Fruit fly (Drosophila melanogaster) Kc167 (cell line): ENCODE data around the gene Ran-like.

Experiments
- Myc ChIP-seq: fragments of >200 bp; optimal IDR thresholded peaks from 2 replicates; lab custom pipeline; 2017; ENCODE audit warnings: missing external identifiers
- Sin3A ChIP-seq: fragments of >200 bp; optimal IDR thresholded peaks from 2 replicates; lab custom pipeline; 2018; ENCODE audit warnings: missing external identifiers
- h ChIP-seq: fragments of >200 bp; optimal IDR thresholded peaks from 3 replicates; lab custom pipeline; 2018; ENCODE audit warnings: missing external identifiers
- insv ChIP-seq: fragments of >200 bp; optimal IDR thresholded peaks from 3 replicates; lab custom pipeline; 2018; ENCODE audit warnings: missing external identifiers
- psq ChIP-seq: fragments of >200 bp; optimal IDR thresholded peaks from 2 replicates; lab custom pipeline; 2017; ENCODE audit warnings: missing external identifiers
- ttk ChIP-seq: sonication (Bioruptor generic); optimal IDR thresholded peaks from 2 replicates; lab custom pipeline; 2017; ENCODE audit warnings: missing external identifiers

Ran-like gene

DNA sequence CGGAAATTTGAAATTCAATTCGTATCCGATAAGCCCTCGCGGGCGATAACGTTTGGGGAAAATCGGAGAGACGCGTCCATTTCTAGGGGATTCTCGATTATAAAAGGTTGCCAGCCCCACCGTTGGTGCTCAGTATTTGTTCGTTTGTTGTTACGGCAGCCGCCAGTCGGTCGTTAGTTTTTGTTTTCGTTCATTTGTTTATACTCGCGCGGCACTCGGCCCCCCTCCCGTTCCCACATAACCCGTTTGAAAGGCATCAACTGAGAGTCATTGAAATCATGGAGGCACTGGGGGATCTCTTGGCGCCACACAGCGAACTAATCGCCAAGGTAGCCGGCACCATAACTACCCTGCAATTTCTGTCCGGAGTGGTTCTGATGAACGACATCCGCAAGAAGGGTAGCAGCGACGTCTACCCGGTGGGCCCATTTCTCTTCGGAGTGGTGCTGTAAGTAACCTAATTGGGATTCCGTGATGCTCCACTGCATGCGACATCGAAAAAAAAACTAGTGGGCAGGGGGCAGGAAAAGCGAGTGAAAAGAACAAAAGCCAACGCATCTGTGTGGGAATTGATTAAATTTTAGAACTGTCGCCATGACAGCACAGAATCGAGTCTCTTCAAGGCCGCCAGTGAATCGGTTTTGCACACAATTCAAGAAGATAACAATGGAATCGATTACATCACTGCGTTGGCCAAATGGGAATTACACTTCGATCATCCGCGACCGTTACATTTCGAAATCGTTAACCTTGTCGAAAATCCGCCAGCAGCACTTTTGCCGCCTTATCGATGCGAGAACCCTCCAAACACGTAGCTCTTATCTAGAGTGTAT lies 15.8 kb upstream of the Ran-like start, which contains the start of gene CG7272:
Gene CG7272 (plus strand): TSS at position 126 of the 833 bp plus-strand sequence.
- TF ChIP-seq insv (no peak), h (lab: Kevin White, UChicago) (no peak), ttk (lab: Kevin White, UChicago) (no peak), Sin3A (lab: Kevin White, UChicago) (no peak), Myc (lab: Kevin White, UChicago) (no peak), psq (lab: Kevin White, UChicago) (no peak)

DNA sequence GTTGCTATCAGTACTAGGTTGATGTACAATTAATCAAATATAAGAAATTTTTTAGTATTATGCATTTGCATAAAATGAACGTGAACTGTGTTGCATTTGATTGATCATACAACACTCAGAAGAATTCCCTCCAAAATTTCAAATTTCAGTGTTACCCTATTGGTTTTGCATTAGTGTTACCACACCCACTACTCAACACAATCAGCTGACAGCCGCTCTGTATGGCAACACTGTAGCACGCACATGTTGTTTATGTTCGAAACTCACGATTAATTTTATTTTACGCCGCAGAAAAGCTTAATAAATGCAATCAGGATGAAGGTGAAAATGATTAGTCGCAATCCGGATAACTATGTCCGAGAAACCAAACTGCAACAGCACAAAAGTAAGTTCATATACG lies 13.5 kb upstream of the Ran-like start, which contains the start of gene CG7275:
Gene CG7275 (plus strand): TSS at position 215 of the 400 bp plus-strand sequence.
- TF ChIP-seq psq (lab: Kevin White, UChicago) (no peak), ttk (lab: Kevin White, UChicago) (no peak), h (lab: Kevin White, UChicago) (no peak), Sin3A (lab: Kevin White, UChicago) (no peak), Myc (lab: Kevin White, UChicago) (no peak), insv (no peak)

DNA sequence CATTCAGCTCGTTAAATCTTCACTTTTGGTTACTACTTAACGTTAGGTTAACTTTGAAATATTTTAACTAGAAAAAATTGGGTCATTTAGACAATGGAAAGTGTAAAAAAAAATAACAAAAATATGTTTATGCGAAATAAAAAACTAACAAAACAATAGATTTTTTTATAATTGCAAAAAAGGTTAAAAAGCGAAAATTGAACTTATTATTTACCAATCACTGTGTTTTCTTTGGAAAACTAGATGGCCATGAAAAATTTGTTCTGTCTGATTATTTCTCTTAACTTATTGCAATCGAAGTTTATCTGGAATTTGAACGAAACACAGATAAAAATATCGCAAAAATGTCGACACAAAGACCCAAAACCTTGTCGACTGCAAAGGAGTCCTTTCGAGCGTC lies 12.7 kb upstream of the Ran-like start, which contains the start of gene CG7276:
Gene CG7276 (plus strand): TSS at position 301 of the 400 bp plus-strand sequence.
- TF ChIP-seq Sin3A (lab: Kevin White, UChicago): no peak
- no peak for TF ChIP-seq insv
- TF ChIP-seq Myc (lab: Kevin White, UChicago): no peak
- TF ChIP-seq ttk (lab: Kevin White, UChicago): no peak
- TF ChIP-seq psq (lab: Kevin White, UChicago): no peak
- no peak for TF ChIP-seq h (lab: Kevin White, UChicago)

DNA sequence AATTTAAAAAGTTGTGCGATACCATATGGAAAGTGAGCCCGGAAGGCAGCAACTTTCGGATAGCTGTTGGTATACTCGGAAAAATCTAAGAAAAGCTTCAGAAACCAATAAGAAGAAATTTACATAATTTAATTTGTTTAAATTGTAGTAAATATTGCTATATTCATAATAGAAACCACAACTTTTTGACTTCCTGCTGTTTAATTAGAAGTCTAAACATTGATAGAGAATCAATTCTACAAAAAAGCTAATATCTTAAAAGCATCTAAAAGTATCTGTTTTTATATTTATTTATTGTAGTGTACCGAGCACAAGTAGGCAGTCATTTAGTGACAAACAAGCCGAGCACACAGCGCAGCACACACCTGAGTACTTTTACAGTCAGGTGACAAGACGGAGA lies 11.1 kb upstream of the Ran-like start, which contains the start of gene CG13455:
Gene CG13455 (plus strand): TSS at position 301 of the 400 bp plus-strand sequence.
- TF ChIP-seq Myc (lab: Kevin White, UChicago) (no peak), psq (lab: Kevin White, UChicago) (no peak), ttk (lab: Kevin White, UChicago) (no peak), insv (no peak), Sin3A (lab: Kevin White, UChicago) (no peak), h (lab: Kevin White, UChicago) (no peak)

DNA sequence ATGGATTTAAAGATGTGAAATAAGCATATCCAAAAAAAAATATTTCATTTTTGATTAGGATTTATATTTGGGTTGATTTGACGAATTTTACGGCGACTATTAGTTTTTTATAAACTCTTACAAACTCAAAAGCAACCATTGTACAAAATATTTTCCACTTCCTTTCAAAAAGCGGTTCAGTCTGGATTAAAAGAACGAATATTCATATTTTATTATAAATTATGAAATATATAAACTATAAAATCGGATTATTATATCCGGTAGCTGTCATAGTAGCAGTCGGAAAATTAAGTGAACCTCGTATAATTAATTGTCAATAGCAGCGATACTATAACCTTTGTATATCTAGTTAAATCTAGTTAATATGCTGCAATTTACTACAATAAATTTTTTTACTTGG lies 10.2 kb upstream of the Ran-like start, which contains the start of gene CG12355:
Gene CG12355 (minus strand): TSS at position 101 of the 400 bp plus-strand sequence.
- TF ChIP-seq h (lab: Kevin White, UChicago) (no peak), Myc (lab: Kevin White, UChicago) (no peak), ttk (lab: Kevin White, UChicago) (no peak), insv (no peak), Sin3A (lab: Kevin White, UChicago) (no peak), psq (lab: Kevin White, UChicago) (no peak)

DNA sequence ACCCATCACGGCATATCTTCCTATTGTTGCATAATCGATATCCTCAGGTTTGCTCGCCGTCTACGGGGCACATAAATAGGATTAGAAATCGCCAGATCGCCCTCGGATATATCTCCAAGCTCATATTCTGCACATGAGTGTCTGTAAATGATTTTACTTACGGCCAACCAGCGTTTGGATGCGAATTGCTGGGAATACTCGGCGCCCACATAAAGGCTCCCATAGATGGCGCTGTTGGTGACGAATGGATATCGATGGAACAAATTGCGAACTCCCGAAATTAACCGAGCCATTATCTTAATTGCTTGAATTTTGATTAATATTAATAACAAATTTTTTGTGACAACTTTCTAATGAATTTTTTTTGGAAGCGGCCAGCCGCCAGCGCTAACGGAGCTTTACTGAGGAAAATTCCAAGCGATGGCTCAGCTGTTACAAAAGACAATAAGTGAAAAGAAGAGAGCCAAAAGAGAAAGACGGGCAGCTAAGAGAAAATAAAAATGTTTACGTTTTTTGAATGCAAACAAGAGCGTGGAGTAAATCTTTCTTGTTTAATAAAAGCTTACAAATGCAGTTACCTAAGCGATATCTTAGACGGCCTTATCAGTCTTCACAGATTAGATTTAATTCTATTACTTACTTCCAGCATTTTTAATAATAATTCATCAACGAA lies 9.5 kb upstream of the Ran-like start:
- TF ChIP-seq psq (lab: Kevin White, UChicago) (no peak), Sin3A (lab: Kevin White, UChicago) (no peak), h (lab: Kevin White, UChicago) (no peak), insv (no peak), ttk (lab: Kevin White, UChicago) (no peak), Myc (lab: Kevin White, UChicago) (no peak)

DNA sequence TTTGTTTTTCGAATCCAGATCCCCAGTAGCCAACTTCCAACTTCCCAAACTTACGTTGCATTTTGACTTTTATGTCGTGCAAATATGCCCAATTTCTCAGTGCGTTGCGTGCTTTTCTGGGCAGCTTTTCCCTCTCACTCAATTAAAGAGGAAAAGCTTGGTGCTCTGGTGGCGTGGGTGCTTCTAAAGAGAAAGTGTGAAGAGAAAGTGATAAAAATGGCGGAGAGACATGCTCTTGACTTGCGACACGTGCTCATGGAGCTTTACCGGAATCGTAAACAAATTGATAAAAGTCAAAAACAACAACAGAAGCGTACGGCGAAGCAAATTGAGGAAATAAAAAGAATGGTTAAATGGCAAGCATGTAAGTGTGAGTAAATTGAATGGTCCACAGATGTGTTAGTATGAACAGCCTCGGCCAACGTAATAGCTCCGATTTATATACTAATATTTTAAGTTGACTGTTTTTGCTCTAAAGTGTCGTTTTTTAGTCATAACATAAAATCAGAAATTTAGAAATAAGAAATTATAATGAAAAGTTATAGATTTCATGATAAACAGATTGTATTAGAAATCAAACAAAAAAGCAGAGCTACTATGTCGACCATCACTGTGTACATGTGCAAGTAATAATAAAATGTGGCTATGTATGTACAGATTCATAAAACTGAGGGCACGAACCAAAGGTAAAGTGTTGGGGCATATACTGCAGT lies 8.8 kb upstream of the Ran-like start:
- TF ChIP-seq h (lab: Kevin White, UChicago): no peak
- TF ChIP-seq insv: no peak
- no peak for TF ChIP-seq psq (lab: Kevin White, UChicago)
- TF ChIP-seq Sin3A (lab: Kevin White, UChicago): no peak
- no peak for TF ChIP-seq Myc (lab: Kevin White, UChicago)
- TF ChIP-seq ttk (lab: Kevin White, UChicago): no peak

DNA sequence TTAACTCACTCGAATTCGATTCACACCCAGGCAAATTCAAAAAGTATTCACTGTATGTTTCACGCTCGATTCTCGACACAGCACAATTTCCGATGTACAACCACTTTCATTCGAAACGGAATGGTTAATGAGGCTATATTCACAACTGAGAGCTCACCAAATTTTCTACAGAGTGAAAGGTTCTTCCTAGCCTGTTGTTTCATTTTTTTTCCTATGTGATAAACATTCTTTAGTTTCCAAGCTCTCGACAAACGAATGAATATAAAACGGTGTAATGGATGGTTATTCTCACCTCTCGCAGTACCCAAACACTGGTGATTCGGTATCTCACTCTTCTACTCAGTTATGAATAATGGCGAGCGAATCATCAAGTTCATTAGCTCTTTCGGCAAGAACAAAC lies 11.2 kb downstream of the Ran-like start, which contains the start of gene cocoon:
Gene cocoon (minus strand): TSS at position 101 of the 400 bp plus-strand sequence.
- no peak for TF ChIP-seq Sin3A (lab: Kevin White, UChicago)
- TF ChIP-seq ttk (lab: Kevin White, UChicago): no peak
- no peak for TF ChIP-seq insv
- no peak for TF ChIP-seq Myc (lab: Kevin White, UChicago)
- no peak for TF ChIP-seq h (lab: Kevin White, UChicago)
- TF ChIP-seq psq (lab: Kevin White, UChicago): no peak
